Fruit fly (Drosophila melanogaster): Measurements from ENCODE around the gene Drgx.

DNA sequence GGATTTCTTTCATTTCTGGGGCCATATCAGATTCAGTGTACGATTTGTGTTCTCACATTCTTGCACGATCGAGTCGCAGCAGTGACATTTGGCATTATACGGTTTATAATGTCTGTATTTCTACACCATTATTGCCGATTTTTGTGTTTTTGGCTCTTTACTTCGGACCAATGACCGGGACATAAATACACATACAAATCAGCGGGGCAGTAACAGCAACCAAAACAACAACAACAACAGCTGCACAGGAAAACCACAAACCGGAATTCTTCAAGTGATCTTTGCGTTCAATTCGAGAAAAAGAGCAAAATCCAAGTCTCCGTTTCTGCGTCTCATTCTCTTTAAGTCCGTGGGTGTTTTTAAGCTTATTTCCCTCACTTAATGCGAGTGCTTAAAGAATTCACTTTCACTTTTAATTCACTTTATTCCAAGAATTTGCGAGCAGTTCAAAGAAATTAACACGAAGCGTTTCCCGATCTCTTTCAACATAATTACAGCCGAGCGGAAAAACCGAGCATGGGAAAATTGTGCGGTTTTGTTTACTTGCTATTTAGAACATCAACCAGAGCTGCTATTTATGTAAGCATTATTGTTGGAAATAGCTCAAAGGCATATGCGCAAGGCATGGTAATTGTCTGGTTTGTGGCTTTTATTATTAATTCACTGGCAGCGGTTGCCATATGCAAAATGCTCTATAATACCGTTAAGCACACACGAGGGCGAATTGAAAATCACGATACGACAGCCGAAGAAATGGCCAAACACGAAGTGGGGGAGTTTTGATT is 31.1 kb upstream of the Drgx start:
- TF ChIP-seq toe (GFP tag; optimal IDR thresholded peaks at IDR 0.05) (no peak), CG7045 (GFP tag; optimal IDR thresholded peaks at IDR 0.05) (no peak), kay (GFP tag; ENCODE audit: borderline replicate concordance) (no peak), CG7101 (tag; optimal IDR thresholded peaks at IDR 0.05) (no peak), CG33017 (tag; optimal IDR thresholded peaks at IDR 0.05) (no peak), CG11617 (GFP tag; optimal IDR thresholded peaks at IDR 0.05) (no peak), CG1620 (GFP tag; optimal IDR thresholded peaks at IDR 0.05) (no peak), Hr96 (GFP tag; optimal IDR thresholded peaks at IDR 0.05) (no peak), Crg-1 (GFP tag; optimal IDR thresholded peaks at IDR 0.05) (no peak), tj (GFP tag; optimal IDR thresholded peaks at IDR 0.05) (no peak), cnc (optimal IDR thresholded peaks at IDR 0.05) (no peak), Mnt (GFP tag; optimal IDR thresholded peaks at IDR 0.05) (no peak), CG12768 (GFP tag; optimal IDR thresholded peaks at IDR 0.05) (no peak), CG5204 (GFP tag; optimal IDR thresholded peaks at IDR 0.05) (no peak)
